Worm (Caenorhabditis elegans) whole organism, late embryonic: ENCODE data around the gene pde-12.

ENCODE experiments used
- C08G9.2 ChIP-seq: sonication (generic microtip); optimal IDR thresholded peaks from 2 replicates; lab custom pipeline; 2016; ENCODE audit warnings: mild to moderate bottlenecking, missing genetic modification characterization, moderate library complexity, missing compliant biosample characterization
- C38D4.7 ChIP-seq: fragments of 200-800 bp; sonication (Bioruptor generic); optimal IDR thresholded peaks from 2 replicates; lab custom pipeline; 2018; ENCODE audit warnings: mild to moderate bottlenecking, missing genetic modification characterization, moderate library complexity, missing compliant biosample characterization
- F13H6.1 ChIP-seq: sonication (generic microtip); optimal IDR thresholded peaks from 2 replicates; lab custom pipeline; 2016; ENCODE audit warnings: missing genetic modification characterization, missing compliant biosample characterization
- K02D7.2 ChIP-seq: sonication (generic microtip); optimal IDR thresholded peaks from 2 replicates; lab custom pipeline; 2017; ENCODE audit warnings: mild to moderate bottlenecking, missing genetic modification characterization, missing compliant biosample characterization
- K09A11.1 ChIP-seq: sonication (generic microtip); optimal IDR thresholded peaks from 2 replicates; lab custom pipeline; 2017; ENCODE audit warnings: antibody characterized with exemption, mild to moderate bottlenecking, missing genetic modification characterization, missing compliant biosample characterization; ENCODE audit not compliant: insufficient read depth
- T23F11.4 ChIP-seq: fragments of 200-800 bp; sonication (Bioruptor generic); optimal IDR thresholded peaks from 2 replicates; lab custom pipeline; 2018; ENCODE audit warnings: mild to moderate bottlenecking, missing genetic modification characterization, missing compliant biosample characterization
- ceh-14 ChIP-seq: sonication (generic microtip); optimal IDR thresholded peaks from 2 replicates; lab custom pipeline; 2016; ENCODE audit warnings: missing genotype, missing genetic modification characterization, missing compliant biosample characterization
- ceh-18 ChIP-seq: sonication (generic microtip); optimal IDR thresholded peaks from 2 replicates; lab custom pipeline; 2016; ENCODE audit warnings: missing genetic modification characterization, missing compliant biosample characterization
- ceh-19 ChIP-seq: fragments of 200-800 bp; sonication (Bioruptor generic); optimal IDR thresholded peaks from 2 replicates; lab custom pipeline; 2018; ENCODE audit warnings: mild to moderate bottlenecking, missing genetic modification characterization, missing compliant biosample characterization
- ceh-2 ChIP-seq: sonication (generic microtip); optimal IDR thresholded peaks from 2 replicates; lab custom pipeline; 2016; ENCODE audit warnings: missing genotype, missing genetic modification characterization, missing compliant biosample characterization
- ceh-24 ChIP-seq: sonication (generic microtip); optimal IDR thresholded peaks from 2 replicates; lab custom pipeline; 2016; ENCODE audit warnings: mild to moderate bottlenecking, missing genetic modification characterization, missing compliant biosample characterization
- ceh-30 ChIP-seq: fragments of 150-350 bp; optimal IDR thresholded peaks from 2 replicates; lab custom pipeline; 2014; ENCODE audit warnings: missing biosample characterization, missing genetic modification characterization
- ceh-31 ChIP-seq: sonication (generic microtip); optimal IDR thresholded peaks from 2 replicates; lab custom pipeline; 2016; ENCODE audit warnings: missing genetic modification characterization, missing compliant biosample characterization
- ceh-34 ChIP-seq: sonication (generic microtip); optimal IDR thresholded peaks from 2 replicates; lab custom pipeline; 2016; ENCODE audit warnings: mild to moderate bottlenecking, missing genetic modification characterization, missing compliant biosample characterization
- ceh-48 ChIP-seq: sonication (generic microtip); optimal IDR thresholded peaks from 2 replicates; lab custom pipeline; 2016; ENCODE audit warnings: missing genetic modification characterization, inconsistent platforms, missing compliant biosample characterization
- ceh-6 ChIP-seq: fragments of 200-800 bp; sonication (Bioruptor generic); optimal IDR thresholded peaks from 2 replicates; lab custom pipeline; 2018; ENCODE audit warnings: mild to moderate bottlenecking, missing genetic modification characterization, missing compliant biosample characterization
- che-1 ChIP-seq: sonication (generic microtip); optimal IDR thresholded peaks from 2 replicates; lab custom pipeline; 2016; ENCODE audit warnings: mild to moderate bottlenecking, missing genetic modification characterization, missing compliant biosample characterization
- ets-4 ChIP-seq: sonication (generic microtip); optimal IDR thresholded peaks from 2 replicates; lab custom pipeline; 2016; ENCODE audit warnings: missing genetic modification characterization, missing compliant biosample characterization
- eyg-1 ChIP-seq: sonication (generic microtip); optimal IDR thresholded peaks from 2 replicates; lab custom pipeline; 2016; ENCODE audit warnings: missing genotype, missing genetic modification characterization, missing compliant biosample characterization
- fax-1 ChIP-seq: sonication (generic microtip); optimal IDR thresholded peaks from 2 replicates; lab custom pipeline; 2016; ENCODE audit warnings: missing genotype, missing genetic modification characterization, missing compliant biosample characterization
- fkh-6 ChIP-seq: sonication (generic microtip); optimal IDR thresholded peaks from 2 replicates; lab custom pipeline; 2016; ENCODE audit warnings: missing genetic modification characterization, missing compliant biosample characterization
- hlh-13 ChIP-seq: fragments of 200-800 bp; sonication (Bioruptor generic); optimal IDR thresholded peaks from 2 replicates; lab custom pipeline; 2018; ENCODE audit warnings: mild to moderate bottlenecking, missing genetic modification characterization, missing compliant biosample characterization
- hlh-30 ChIP-seq: sonication (generic microtip); optimal IDR thresholded peaks from 2 replicates; lab custom pipeline; 2017; ENCODE audit warnings: antibody characterized with exemption, missing genetic modification characterization, missing compliant biosample characterization; ENCODE audit not compliant: insufficient read depth
- hlh-6 ChIP-seq: sonication (generic microtip); optimal IDR thresholded peaks from 2 replicates; lab custom pipeline; 2016; ENCODE audit warnings: missing genotype, missing genetic modification characterization, missing compliant biosample characterization
- hlh-8 ChIP-seq: sonication (generic microtip); optimal IDR thresholded peaks from 2 replicates; lab custom pipeline; 2016; ENCODE audit warnings: missing genotype, missing genetic modification characterization, missing compliant biosample characterization
- lim-6 ChIP-seq: sonication (generic microtip); optimal IDR thresholded peaks from 2 replicates; lab custom pipeline; 2016; ENCODE audit warnings: missing genetic modification characterization, missing compliant biosample characterization
- madf-2 ChIP-seq: sonication (generic microtip); optimal IDR thresholded peaks from 2 replicates; lab custom pipeline; 2017; ENCODE audit warnings: missing genetic modification characterization, missing compliant biosample characterization
- mec-3 ChIP-seq: sonication (generic microtip); optimal IDR thresholded peaks from 2 replicates; lab custom pipeline; 2016; ENCODE audit warnings: borderline replicate concordance, missing genetic modification characterization, missing compliant biosample characterization
- nfya-1 ChIP-seq: sonication (generic microtip); optimal IDR thresholded peaks from 2 replicates; lab custom pipeline; 2017; ENCODE audit warnings: missing genetic modification characterization, mild to moderate bottlenecking, missing compliant biosample characterization, antibody characterized with exemption, moderate library complexity
- nhr-11 ChIP-seq: fragments of 150-350 bp; optimal IDR thresholded peaks from 2 replicates; lab custom pipeline; 2014; ENCODE audit warnings: missing biosample characterization, missing genetic modification characterization
- nhr-232 ChIP-seq: sonication (generic microtip); optimal IDR thresholded peaks from 2 replicates; lab custom pipeline; 2016; ENCODE audit warnings: missing genetic modification characterization, missing compliant biosample characterization
- npax-4 ChIP-seq: sonication (generic microtip); optimal IDR thresholded peaks from 2 replicates; lab custom pipeline; 2016; ENCODE audit warnings: missing genetic modification characterization, missing compliant biosample characterization
- pax-1 ChIP-seq: fragments of 150-350 bp; optimal IDR thresholded peaks from 2 replicates; lab custom pipeline; 2014; ENCODE audit warnings: missing biosample characterization, missing genetic modification characterization
- pha-2 ChIP-seq: sonication (generic microtip); optimal IDR thresholded peaks from 2 replicates; lab custom pipeline; 2017; ENCODE audit warnings: mild to moderate bottlenecking, missing genetic modification characterization, missing compliant biosample characterization
- ref-2 ChIP-seq: sonication (generic microtip); optimal IDR thresholded peaks from 2 replicates; lab custom pipeline; 2016; ENCODE audit warnings: missing genetic modification characterization, missing compliant biosample characterization
- rnt-1 ChIP-seq: sonication (generic microtip); optimal IDR thresholded peaks from 2 replicates; lab custom pipeline; 2016; ENCODE audit warnings: missing genetic modification characterization, missing compliant biosample characterization
- sox-2 ChIP-seq: fragments of 200-800 bp; sonication (Bioruptor generic); IDR thresholded peaks from 2 replicates; pipeline ENCODE4 v1.3.6; 2022; ENCODE audit warnings: missing genetic modification reagents, missing genetic modification characterization, missing compliant biosample characterization
- sox-4 ChIP-seq: sonication (generic microtip); optimal IDR thresholded peaks from 2 replicates; lab custom pipeline; 2017; ENCODE audit warnings: mild to moderate bottlenecking, missing genetic modification characterization, inconsistent platforms, missing compliant biosample characterization
- tbx-2 ChIP-seq: sonication (generic microtip); optimal IDR thresholded peaks from 2 replicates; lab custom pipeline; 2016; ENCODE audit warnings: missing genetic modification characterization, missing compliant biosample characterization
- tbx-7 ChIP-seq: sonication (generic microtip); optimal IDR thresholded peaks from 2 replicates; lab custom pipeline; 2016; ENCODE audit warnings: missing genotype, missing genetic modification characterization, missing compliant biosample characterization
- ttx-3 ChIP-seq: sonication (generic microtip); optimal IDR thresholded peaks from 2 replicates; lab custom pipeline; 2016; ENCODE audit warnings: missing genetic modification reagents, missing genetic modification characterization, missing compliant biosample characterization
- unc-42 ChIP-seq: sonication (generic microtip); optimal IDR thresholded peaks from 2 replicates; lab custom pipeline; 2016; ENCODE audit warnings: missing genotype, missing genetic modification characterization, missing compliant biosample characterization
- unc-55 ChIP-seq: sonication (generic microtip); optimal IDR thresholded peaks from 2 replicates; lab custom pipeline; 2017; ENCODE audit warnings: missing biosample characterization, missing genetic modification reagents, missing genetic modification characterization
- unc-86 ChIP-seq: sonication (generic microtip); optimal IDR thresholded peaks from 2 replicates; lab custom pipeline; 2016; ENCODE audit warnings: missing genetic modification characterization, missing compliant biosample characterization
- zip-5 ChIP-seq: sonication (generic microtip); optimal IDR thresholded peaks from 2 replicates; lab custom pipeline; 2016; ENCODE audit warnings: missing genetic modification characterization, missing compliant biosample characterization
- ztf-16 ChIP-seq: sonication (generic microtip); optimal IDR thresholded peaks from 2 replicates; lab custom pipeline; 2017; ENCODE audit warnings: missing genetic modification characterization, missing compliant biosample characterization

The pde-12 gene

DNA sequence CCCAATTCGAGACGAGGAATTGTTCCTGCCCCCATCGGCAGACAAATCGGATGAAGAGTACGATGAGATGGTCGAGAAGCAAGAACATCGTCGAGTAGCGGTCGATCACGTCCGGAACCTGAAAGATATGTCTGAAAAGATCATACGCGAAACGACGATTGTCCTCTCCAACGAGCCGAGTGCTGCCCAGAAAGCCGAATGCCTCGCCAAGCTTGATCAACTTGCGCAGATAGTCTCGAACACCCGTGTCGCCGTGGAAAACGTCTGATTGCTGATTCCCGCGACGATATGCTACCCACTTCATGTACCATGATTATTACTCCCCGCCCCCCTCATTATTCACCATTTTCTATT is 34.4 kb downstream of the pde-12 start:
- TF ChIP-seq sox-2 (GFP tag; lab: Robert Waterston, UW) = no peak
- TF ChIP-seq ets-4 (tag; lab: Kevin White, UChicago) = no peak
- no peak for TF ChIP-seq hlh-30 (tag; lab: Kevin White, UChicago)
- TF ChIP-seq C38D4.7 (GFP tag; lab: Kevin White, UChicago) = no peak
- no peak for TF ChIP-seq sox-4 (tag; lab: Kevin White, UChicago)
- no peak for TF ChIP-seq ceh-30 (tag; lab: Kevin White, UChicago)
- no peak for TF ChIP-seq ceh-48
- TF ChIP-seq K02D7.2 (tag; lab: Kevin White, UChicago) = no peak
- no peak for TF ChIP-seq ceh-34
- TF ChIP-seq lim-6 (tag; lab: Kevin White, UChicago) = no peak
- no peak for TF ChIP-seq nhr-11 (tag; lab: Kevin White, UChicago)
- TF ChIP-seq ceh-19 (GFP tag; lab: Kevin White, UChicago) = no peak

- TF ChIP-seq ets-4 (tag; lab: Kevin White, UChicago) (no peak), T23F11.4 (GFP tag; lab: Kevin White, UChicago) (no peak), pha-2 (tag; lab: Kevin White, UChicago) (no peak), unc-86 (tag; lab: Kevin White, UChicago) (no peak), fax-1 (tag; lab: Kevin White, UChicago) (no peak), hlh-8 (tag; lab: Kevin White, UChicago) (no peak), sox-2 (GFP tag; lab: Robert Waterston, UW) (no peak), unc-42 (tag; lab: Kevin White, UChicago) (no peak), F13H6.1 (tag; lab: Kevin White, UChicago) (no peak), pax-1 (tag; lab: Kevin White, UChicago) (no peak), eyg-1 (tag; lab: Kevin White, UChicago) (no peak), rnt-1 (tag; lab: Kevin White, UChicago) (no peak), mec-3 (tag; lab: Kevin White, UChicago) (no peak), ceh-24 (tag; lab: Kevin White, UChicago) (no peak), fkh-6 (tag; lab: Kevin White, UChicago) (no peak), ceh-19 (GFP tag; lab: Kevin White, UChicago) (no peak), npax-4 (no peak), zip-5 (no peak), lim-6 (tag; lab: Kevin White, UChicago) (no peak)
- TF ChIP-seq, all 69 proteins: peak for 0
Measured at ce11 chrIII:10809568-10809967, 35.3 kb downstream of the pde-12 start.

DNA sequence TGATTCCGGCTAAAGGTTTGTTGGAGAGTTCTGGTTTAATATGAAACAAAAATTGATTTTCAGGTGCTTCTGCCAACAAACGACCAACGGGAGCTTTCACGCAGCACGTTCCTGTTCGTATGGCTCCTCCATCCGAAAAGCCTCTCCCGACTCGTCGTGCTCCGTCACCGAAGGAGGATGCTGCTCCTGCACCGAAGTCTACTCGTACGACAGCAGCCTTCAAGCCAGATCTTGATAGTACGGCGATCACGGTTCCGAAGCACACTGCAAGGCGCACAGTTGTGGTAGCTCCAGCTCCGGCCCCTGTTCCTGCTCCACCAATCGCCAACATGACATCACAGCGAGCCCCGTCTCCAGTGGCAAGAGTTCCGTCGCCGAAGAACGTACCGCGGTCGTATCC is 36.0 kb downstream of the pde-12 start:
- no peak for TF ChIP-seq ceh-2
- TF ChIP-seq C08G9.2 = peak; percentile 2
- TF ChIP-seq, all 69 proteins: peak for 1

DNA sequence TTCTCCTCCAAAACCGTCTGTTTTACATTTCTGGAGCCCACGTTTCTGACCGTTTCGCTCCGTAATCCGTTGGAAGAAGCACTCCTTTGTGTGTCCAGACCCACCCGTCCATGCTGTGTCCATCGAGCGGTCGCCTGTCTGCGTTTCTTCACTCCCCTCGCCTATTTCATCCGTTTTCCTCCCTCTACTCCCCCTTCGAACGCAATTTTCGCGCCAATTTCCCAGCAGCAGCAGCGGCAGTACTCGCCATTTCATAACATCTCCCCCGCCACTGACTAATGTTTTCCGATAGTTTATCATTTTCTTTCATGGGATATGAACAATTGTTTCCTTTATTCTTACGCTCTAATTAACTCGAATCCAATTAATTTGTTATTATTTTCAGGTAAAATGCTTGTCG is 36.9 kb downstream of the pde-12 start:
- TF ChIP-seq unc-55 (GFP tag; lab: Kevin White, UChicago) = peak; percentile 27
- TF ChIP-seq tbx-2 (tag; lab: Kevin White, UChicago) = peak; percentile 70
- peak; percentile 12 for TF ChIP-seq ceh-2
- TF ChIP-seq nhr-232 (tag; lab: Kevin White, UChicago) = peak; percentile 7
- peak; percentile 17 for TF ChIP-seq hlh-6 (tag; lab: Kevin White, UChicago)
- peak; percentile 27 for TF ChIP-seq ceh-14 (tag; lab: Kevin White, UChicago)
- no peak for TF ChIP-seq ceh-30 (tag; lab: Kevin White, UChicago)
- TF ChIP-seq sox-2 (GFP tag; lab: Robert Waterston, UW) = 0 out of 2 replicates have a peak, but pooled peaks have one; percentile 9
- TF ChIP-seq ztf-16 = peak; percentile 64
- peak; percentile 67 for TF ChIP-seq ceh-31 (tag; lab: Kevin White, UChicago)
- TF ChIP-seq che-1 (tag; lab: Kevin White, UChicago) = no peak
- peak; percentile 10 for TF ChIP-seq ceh-34
- TF ChIP-seq tbx-7 (tag; lab: Kevin White, UChicago) = no peak
- TF ChIP-seq ref-2 (tag; lab: Kevin White, UChicago) = peak; percentile 28
- TF ChIP-seq unc-42 (tag; lab: Kevin White, UChicago) = peak; percentile 67
- TF ChIP-seq hlh-13 (GFP tag; lab: Kevin White, UChicago) = no peak
- no peak for TF ChIP-seq K09A11.1 (tag; lab: Kevin White, UChicago)
- TF ChIP-seq ceh-6 (GFP tag; lab: Kevin White, UChicago) = peak; percentile 14
- TF ChIP-seq hlh-8 (tag; lab: Kevin White, UChicago) = no peak
- peak; percentile 7 for TF ChIP-seq ets-4 (tag; lab: Kevin White, UChicago)
- peak; percentile 26 for TF ChIP-seq ceh-18
- peak; percentile 39 for TF ChIP-seq nfya-1 (tag; lab: Kevin White, UChicago)
- TF ChIP-seq npax-4 = no peak
- no peak for TF ChIP-seq madf-2 (tag; lab: Kevin White, UChicago)
- TF ChIP-seq ttx-3 = no peak
- peak; percentile 30 for TF ChIP-seq sox-4 (tag; lab: Kevin White, UChicago)
- TF ChIP-seq rnt-1 (tag; lab: Kevin White, UChicago) = peak; percentile 4
- TF ChIP-seq zip-5 = no peak
- TF ChIP-seq fkh-6 (tag; lab: Kevin White, UChicago) = no peak
